Worm (Caenorhabditis elegans) whole organism, young adult: ENCODE measurements around the gene clec-177.

Source experiments
- B0336.3 ChIP-seq: fragments of 200-800 bp; sonication (Bioruptor generic); IDR thresholded peaks from 2 replicates; pipeline ENCODE4 v1.3.6; 2022; ENCODE audit warnings: missing genetic modification characterization, missing compliant biosample characterization
- F10E7.11 ChIP-seq: sonication (generic microtip); optimal IDR thresholded peaks from 2 replicates; lab custom pipeline; 2017; ENCODE audit warnings: mild to moderate bottlenecking, missing genetic modification characterization, moderate library complexity, missing compliant biosample characterization
- ama-1 ChIP-seq, 3 experiments: fragments of 150-350 bp in 1 of 3; sonication (generic microtip) in 2 of 3; optimal IDR thresholded peaks; 2 replicates each; lab custom pipeline; 2014 to 2018; ENCODE audit warnings: missing biosample characterization in 2 of 3, missing genetic modification characterization in 2 of 3, missing genetic modification reagents in 2 of 3
- attf-6 ChIP-seq: fragments of 200-800 bp; sonication (Bioruptor generic); IDR thresholded peaks from 2 replicates; pipeline ENCODE4 v1.3.6; 2022; ENCODE audit warnings: missing genetic modification reagents, missing genetic modification characterization, missing compliant biosample characterization
- ccch-3 ChIP-seq: fragments of 200-800 bp; sonication (Bioruptor generic); optimal IDR thresholded peaks from 2 replicates; lab custom pipeline; 2018; ENCODE audit warnings: mild to moderate bottlenecking, missing genetic modification characterization, missing compliant biosample characterization
- hlh-26 ChIP-seq: fragments of 200-800 bp; sonication (Bioruptor generic); conservative IDR thresholded peaks from 2 replicates; pipeline ENCODE4 v1.3.6; 2022; ENCODE audit warnings: missing genetic modification reagents, missing genetic modification characterization, missing compliant biosample characterization
- madf-10 ChIP-seq: sonication (generic microtip); optimal IDR thresholded peaks from 2 replicates; lab custom pipeline; 2016; ENCODE audit warnings: mild to moderate bottlenecking, missing genetic modification characterization, missing compliant biosample characterization
- pha-4 ChIP-seq: fragments of 150-350 bp; sonication (generic microtip); optimal IDR thresholded peaks from 2 replicates; lab custom pipeline; 2014; ENCODE audit warnings: missing biosample characterization, missing genetic modification reagents, missing genetic modification characterization
- unc-130 ChIP-seq: sonication (generic microtip); optimal IDR thresholded peaks from 2 replicates; lab custom pipeline; 2016; ENCODE audit warnings: missing genetic modification reagents, missing genetic modification characterization, missing compliant biosample characterization
- unc-62 ChIP-seq: fragments of 150-350 bp; optimal IDR thresholded peaks from 2 replicates; lab custom pipeline; 2014; ENCODE audit warnings: missing biosample characterization, missing genetic modification reagents, missing genetic modification characterization

- no peak for TF ChIP-seq F10E7.11 (tag; lab: Kevin White, UChicago)
- TF ChIP-seq ama-1 (optimal IDR thresholded peaks at IDR 0.05; lab: Kevin White, UChicago) = no peak
- TF ChIP-seq ama-1 (GFP tag; optimal IDR thresholded peaks at IDR 0.05; lab: Kevin White, UChicago) = no peak
- TF ChIP-seq attf-6 (GFP tag; lab: Robert Waterston, UW) = no peak
- TF ChIP-seq unc-130 = no peak
- TF ChIP-seq B0336.3 (GFP tag; lab: Robert Waterston, UW) = no peak
- TF ChIP-seq ccch-3 (GFP tag; lab: Kevin White, UChicago) = no peak
- TF ChIP-seq unc-62 = no peak
- TF ChIP-seq hlh-26 = no peak
- no peak for TF ChIP-seq pha-4 (tag; lab: Kevin White, UChicago)
- no peak for TF ChIP-seq madf-10 (tag; lab: Kevin White, UChicago)
Observed at ce11 chrIV:4977176-4977693, 9.1 kb upstream of the clec-177 start, which contains the start of gene E03H12.5.
